Worm (Caenorhabditis elegans): ENCODE data around the gene C50E10.2.

DNA sequence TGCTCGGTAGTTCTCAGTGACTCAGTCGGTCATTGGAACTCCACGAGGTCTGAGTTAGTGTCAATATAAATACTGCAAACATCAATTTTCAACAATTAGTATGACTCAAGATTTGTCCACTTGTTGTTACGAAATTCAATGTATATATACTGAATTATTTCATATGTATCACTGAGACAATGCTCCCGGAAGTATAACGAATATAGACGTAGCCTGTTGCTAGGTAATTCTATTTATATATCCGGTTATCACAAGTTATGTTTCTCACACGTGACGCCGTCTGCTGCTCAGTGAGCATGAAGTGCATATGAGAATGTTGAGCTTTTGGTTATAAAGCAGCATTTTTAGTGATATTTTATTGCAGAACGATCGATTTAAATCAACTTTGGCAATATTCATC is 49.0 kb downstream of the C50E10.2 start:
- TF ChIP-seq flt-1 (GFP tag; IDR thresholded peaks at IDR 0.05), result no peak
- TF ChIP-seq T22C8.4 (GFP tag; IDR thresholded peaks at IDR 0.05), result no peak
- TF ChIP-seq ref-1 (GFP tag; conservative IDR thresholded peaks at IDR 0.05), result no peak
- TF ChIP-seq klf-2 (GFP tag; conservative IDR thresholded peaks at IDR 0.05), result no peak
- TF ChIP-seq ztf-23 (GFP tag; IDR thresholded peaks at IDR 0.05), result no peak
- no peak for TF ChIP-seq cog-1 (tag; optimal IDR thresholded peaks at IDR 0.05)
- TF ChIP-seq tab-1 (GFP tag; IDR thresholded peaks at IDR 0.05), result no peak
- no peak for TF ChIP-seq med-1 (GFP tag; optimal IDR thresholded peaks at IDR 0.05; ENCODE audit: insufficient read depth)

Data from whole organism, midembryonic.